ENCODE assay signal across 5 worm cellular contexts in genomic region chrX:15779503-15779902, ce11.
TF ChIP-seq lines count a peak whose summit lies in the region.

No protein-coding gene starts in this region.

TF ChIP-seq in whole organism, L1 larva, 84 proteins besides CTCF, POLR2A, EP300 and RAD21 (continues in another document):
- TF ChIP-seq nhr-11 (tag; optimal IDR thresholded peaks at IDR 0.05; lab: Kevin White, UChicago), result no peak
- TF ChIP-seq unc-86 (tag; optimal IDR thresholded peaks at IDR 0.05; lab: Kevin White, UChicago), result no peak
- TF ChIP-seq lsy-2 (tag; optimal IDR thresholded peaks at IDR 0.05; lab: Kevin White, UChicago), result peak; percentile 17 to 89
- TF ChIP-seq ceh-63 (GFP tag; optimal IDR thresholded peaks at IDR 0.05; lab: Kevin White, UChicago), result no peak
- no peak for TF ChIP-seq dsc-1 (tag; optimal IDR thresholded peaks at IDR 0.05; lab: Kevin White, UChicago)
- no peak for TF ChIP-seq efl-1 (optimal IDR thresholded peaks at IDR 0.05; lab: Kevin White, UChicago)
- TF ChIP-seq efl-1 (GFP tag; optimal IDR thresholded peaks at IDR 0.05 in 1 of 2; lab: Kevin White, UChicago), result peak in 1 of 2 experiments; percentile 65
- TF ChIP-seq ztf-11 (tag; optimal IDR thresholded peaks at IDR 0.05; lab: Kevin White, UChicago), result no peak
- peak; percentile 78 for TF ChIP-seq lin-14 (GFP tag; optimal IDR thresholded peaks at IDR 0.05; lab: Kevin White, UChicago)
- TF ChIP-seq ets-5 (GFP tag; IDR thresholded peaks at IDR 0.05; lab: Robert Waterston, UW), result no peak
- no peak for TF ChIP-seq C34B4.2 (tag; optimal IDR thresholded peaks at IDR 0.05; lab: Kevin White, UChicago)
- TF ChIP-seq sox-4 (tag; optimal IDR thresholded peaks at IDR 0.05; lab: Kevin White, UChicago), result no peak
- peak in 1 of 2 experiments; percentile 61 for TF ChIP-seq lin-35 (GFP tag; optimal IDR thresholded peaks at IDR 0.05; lab: Kevin White, UChicago)
- peak in 1 of 2 experiments; percentile 70 for TF ChIP-seq mdl-1 (tag; optimal IDR thresholded peaks at IDR 0.05; lab: Kevin White, UChicago)
- TF ChIP-seq unc-130 (tag; optimal IDR thresholded peaks at IDR 0.05; lab: Kevin White, UChicago), result peak; percentile 55
- peak; percentile 28 for TF ChIP-seq ama-1 (optimal IDR thresholded peaks at IDR 0.05; lab: Kevin White, UChicago)
- peak; percentile 80 for TF ChIP-seq elt-2 (tag; optimal IDR thresholded peaks at IDR 0.05; lab: Kevin White, UChicago)
- no peak for TF ChIP-seq mef-2 (tag; optimal IDR thresholded peaks at IDR 0.05; lab: Kevin White, UChicago)
- peak; percentile 75 for TF ChIP-seq blmp-1 (tag; optimal IDR thresholded peaks at IDR 0.05; lab: Kevin White, UChicago)

TF ChIP-seq in whole organism, L2 larva, 48 proteins besides CTCF, POLR2A, EP300 and RAD21 (continues in another document):
- TF ChIP-seq gmeb-1 (tag; optimal IDR thresholded peaks at IDR 0.05; lab: Kevin White, UChicago) (peak; percentile 25), dmd-4 (tag; optimal IDR thresholded peaks at IDR 0.05; lab: Kevin White, UChicago) (no peak), fos-1 (tag; optimal IDR thresholded peaks at IDR 0.05; lab: Kevin White, UChicago) (peak; percentile 74), sma-9 (GFP tag; optimal IDR thresholded peaks at IDR 0.05; lab: Kevin White, UChicago) (peak; percentile 28), sma-9 (tag; optimal IDR thresholded peaks at IDR 0.05; lab: Kevin White, UChicago) (no peak), nhr-6 (tag; optimal IDR thresholded peaks at IDR 0.05; lab: Kevin White, UChicago) (peak; percentile 27), lin-13 (GFP tag; optimal IDR thresholded peaks at IDR 0.05; lab: Kevin White, UChicago) (peak; percentile 23), ama-1 (optimal IDR thresholded peaks at IDR 0.05; lab: Kevin White, UChicago) (no peak), nhr-10 (tag; optimal IDR thresholded peaks at IDR 0.05; lab: Kevin White, UChicago) (no peak), snpc-4 (tag; optimal IDR thresholded peaks at IDR 0.05; lab: Kevin White, UChicago) (peak; percentile 20), mdl-1 (tag; optimal IDR thresholded peaks at IDR 0.05; lab: Kevin White, UChicago) (no peak), nhr-12 (tag; optimal IDR thresholded peaks at IDR 0.05; lab: Kevin White, UChicago) (no peak), unc-62 (GFP tag; optimal IDR thresholded peaks at IDR 0.05; lab: Kevin White, UChicago) (no peak), C34F6.9 (tag; optimal IDR thresholded peaks at IDR 0.05; lab: Kevin White, UChicago) (peak; percentile 15), nhr-129 (tag; optimal IDR thresholded peaks at IDR 0.05; lab: Kevin White, UChicago) (peak; percentile 75), nhr-25 (tag; optimal IDR thresholded peaks at IDR 0.05; lab: Kevin White, UChicago) (no peak), egl-27 (tag; optimal IDR thresholded peaks at IDR 0.05; lab: Kevin White, UChicago) (no peak), F13H6.1 (tag; optimal IDR thresholded peaks at IDR 0.05; lab: Kevin White, UChicago) (peak; percentile 40), lsy-2 (tag; optimal IDR thresholded peaks at IDR 0.05; lab: Kevin White, UChicago) (peak in 1 of 2 experiments; percentile 86)

TF ChIP-seq in whole organism, L3 larva, 47 proteins besides CTCF, POLR2A, EP300 and RAD21:
- TF ChIP-seq snpc-4 (tag; optimal IDR thresholded peaks at IDR 0.05; lab: Kevin White, UChicago) (peak; percentile 33), hmg-11 (tag; optimal IDR thresholded peaks at IDR 0.05; lab: Kevin White, UChicago) (no peak), nhr-23 (tag; optimal IDR thresholded peaks at IDR 0.05; lab: Kevin White, UChicago) (no peak), zag-1 (tag; optimal IDR thresholded peaks at IDR 0.05; lab: Kevin White, UChicago) (no peak), nfya-1 (tag; optimal IDR thresholded peaks at IDR 0.05; lab: Kevin White, UChicago; ENCODE audit: insufficient read depth) (peak; percentile 53), nhr-25 (tag; optimal IDR thresholded peaks at IDR 0.05; lab: Kevin White, UChicago) (no peak), nhr-67 (tag; optimal IDR thresholded peaks at IDR 0.05; lab: Kevin White, UChicago) (no peak), pha-4 (tag; optimal IDR thresholded peaks at IDR 0.05; lab: Kevin White, UChicago) (peak; percentile 55), lsy-12 (tag; optimal IDR thresholded peaks at IDR 0.05; lab: Kevin White, UChicago) (no peak), skn-1 (tag; optimal IDR thresholded peaks at IDR 0.05; lab: Kevin White, UChicago) (peak; percentile 63), pqm-1 (tag; optimal IDR thresholded peaks at IDR 0.05; lab: Kevin White, UChicago) (peak; percentile 95), fkh-10 (GFP tag; optimal IDR thresholded peaks at IDR 0.05; lab: Kevin White, UChicago) (no peak), jun-1 (tag; optimal IDR thresholded peaks at IDR 0.05; lab: Kevin White, UChicago) (peak; percentile 87), fos-1 (tag; optimal IDR thresholded peaks at IDR 0.05; lab: Kevin White, UChicago) (peak; percentile 8), elt-2 (tag; optimal IDR thresholded peaks at IDR 0.05; lab: Kevin White, UChicago) (peak; percentile 98), ztf-4 (tag; optimal IDR thresholded peaks at IDR 0.05; lab: Kevin White, UChicago) (no peak), egl-27 (tag; optimal IDR thresholded peaks at IDR 0.05; lab: Kevin White, UChicago) (no peak)

TF ChIP-seq in whole organism, L4 larva, 104 proteins besides CTCF, POLR2A, EP300 and RAD21 (continues in another document):
- TF ChIP-seq mdt-29 (GFP tag; IDR thresholded peaks at IDR 0.05; lab: Robert Waterston, UW), result peak; percentile 34; the same call in 1 of the 2 replicates
- no peak for TF ChIP-seq R02D3.7 (tag; optimal IDR thresholded peaks at IDR 0.05; lab: Kevin White, UChicago)
- peak; percentile 98 for TF ChIP-seq pqm-1 (tag; optimal IDR thresholded peaks at IDR 0.05; lab: Kevin White, UChicago)
- peak; percentile 92 for TF ChIP-seq aha-1 (tag; lab: Kevin White, UChicago)
- no peak for TF ChIP-seq ZK337.2 (GFP tag; IDR thresholded peaks at IDR 0.05; lab: Robert Waterston, UW)
- peak; percentile 65 for TF ChIP-seq tra-1 (GFP tag; IDR thresholded peaks at IDR 0.05; lab: Robert Waterston, UW)
- TF ChIP-seq lin-13 (GFP tag; optimal IDR thresholded peaks at IDR 0.05; lab: Kevin White, UChicago), result peak; percentile 35
- TF ChIP-seq lin-1 (GFP tag; IDR thresholded peaks at IDR 0.05; lab: Robert Waterston, UW), result peak; percentile 90
- no peak for TF ChIP-seq egl-27 (tag; optimal IDR thresholded peaks at IDR 0.05; lab: Kevin White, UChicago)
- TF ChIP-seq zip-11 (GFP tag; IDR thresholded peaks at IDR 0.05; lab: Robert Waterston, UW), result no peak
- peak; percentile 72 for TF ChIP-seq mxl-3 (GFP tag; optimal IDR thresholded peaks at IDR 0.05; lab: Kevin White, UChicago)
- no peak for TF ChIP-seq lir-3 (tag; optimal IDR thresholded peaks at IDR 0.05; lab: Kevin White, UChicago)
- TF ChIP-seq mxl-2 (GFP tag; conservative IDR thresholded peaks at IDR 0.05; lab: Robert Waterston, UW), result no peak
- no peak for TF ChIP-seq sdz-12 (GFP tag; optimal IDR thresholded peaks at IDR 0.05; lab: Kevin White, UChicago)
- peak; percentile 94 for TF ChIP-seq hlh-11 (tag; optimal IDR thresholded peaks at IDR 0.05; lab: Kevin White, UChicago)
- peak; percentile 69 for TF ChIP-seq nhr-77 (tag; optimal IDR thresholded peaks at IDR 0.05; lab: Kevin White, UChicago)
- TF ChIP-seq set-16 (GFP tag; IDR thresholded peaks at IDR 0.05; lab: Robert Waterston, UW), result no peak
- TF ChIP-seq ceh-28 (tag; optimal IDR thresholded peaks at IDR 0.05; lab: Kevin White, UChicago), result no peak
- TF ChIP-seq tag-97 (GFP tag; IDR thresholded peaks at IDR 0.05; lab: Robert Waterston, UW), result no peak
- no peak for TF ChIP-seq lin-15B (tag; optimal IDR thresholded peaks at IDR 0.05; lab: Kevin White, UChicago)
- TF ChIP-seq zfp-3 (GFP tag; conservative IDR thresholded peaks at IDR 0.05; lab: Robert Waterston, UW), result no peak
- TF ChIP-seq attf-4 (tag; optimal IDR thresholded peaks at IDR 0.05; lab: Kevin White, UChicago), result no peak
- TF ChIP-seq ceh-44 (GFP tag; IDR thresholded peaks at IDR 0.05; lab: Robert Waterston, UW), result no peak
- TF ChIP-seq ceh-20 (GFP tag; IDR thresholded peaks at IDR 0.05; lab: Robert Waterston, UW), result no peak

TF ChIP-seq in whole organism, young adult, 124 proteins besides CTCF, POLR2A, EP300 and RAD21 (continues in another document):
- TF ChIP-seq ztf-3 (GFP tag; optimal IDR thresholded peaks at IDR 0.05; lab: Kevin White, UChicago) (no peak), him-1 (tag; optimal IDR thresholded peaks at IDR 0.05; lab: Kevin White, UChicago) (no peak), lsl-1 (GFP tag; optimal IDR thresholded peaks at IDR 0.05; lab: Kevin White, UChicago) (no peak), snpc-4 (GFP tag; optimal IDR thresholded peaks at IDR 0.05; lab: Kevin White, UChicago) (no peak), snpc-4 (tag; optimal IDR thresholded peaks at IDR 0.05; lab: Kevin White, UChicago) (peak in 1 of 4 experiments; percentile 18), D2030.7 (GFP tag; IDR thresholded peaks at IDR 0.05; lab: Robert Waterston, UW) (no peak), B0336.3 (GFP tag; IDR thresholded peaks at IDR 0.05; lab: Robert Waterston, UW) (0 out of 2 replicates have a peak, but pooled peaks have one; percentile 18), hrde-1 (tag; optimal IDR thresholded peaks at IDR 0.05; lab: Kevin White, UChicago; ENCODE audit: borderline replicate concordance) (no peak), snpc-1.3 (tag; optimal IDR thresholded peaks at IDR 0.05; lab: Kevin White, UChicago; ENCODE audit: insufficient read depth) (no peak), F23B12.7 (tag; optimal IDR thresholded peaks at IDR 0.05; lab: Kevin White, UChicago; ENCODE audit: insufficient read depth) (peak; percentile 66), K11D2.4 (GFP tag; IDR thresholded peaks at IDR 0.05; lab: Robert Waterston, UW) (no peak), lin-35 (GFP tag; optimal IDR thresholded peaks at IDR 0.05; lab: Kevin White, UChicago) (no peak), nfyb-1 (GFP tag; IDR thresholded peaks at IDR 0.05; lab: Robert Waterston, UW) (peak; percentile 48; the same call in 1 of the 2 replicates), F49E8.2 (tag; optimal IDR thresholded peaks at IDR 0.05; lab: Kevin White, UChicago; ENCODE audit: insufficient read depth) (no peak), ceh-40 (GFP tag; IDR thresholded peaks at IDR 0.05; lab: Robert Waterston, UW) (no peak), chd-7 (tag; optimal IDR thresholded peaks at IDR 0.05; lab: Kevin White, UChicago) (peak; percentile 27), lin-40 (tag; optimal IDR thresholded peaks at IDR 0.05; lab: Kevin White, UChicago) (peak; percentile 24), let-607 (tag; optimal IDR thresholded peaks at IDR 0.05; lab: Kevin White, UChicago) (peak; percentile 97 to 98), nfya-1 (tag; optimal IDR thresholded peaks at IDR 0.05; lab: Kevin White, UChicago; ENCODE audit: borderline replicate concordance, insufficient read depth) (no peak), F22D6.2 (tag; optimal IDR thresholded peaks at IDR 0.05; lab: Kevin White, UChicago) (no peak), hlh-26 (GFP tag; conservative IDR thresholded peaks at IDR 0.05; lab: Robert Waterston, UW) (no peak), madf-10 (tag; optimal IDR thresholded peaks at IDR 0.05; lab: Kevin White, UChicago) (peak; percentile 19), dpl-1 (GFP tag; optimal IDR thresholded peaks at IDR 0.05; lab: Kevin White, UChicago) (no peak), attf-5 (GFP tag; optimal IDR thresholded peaks at IDR 0.05; lab: Kevin White, UChicago) (peak; percentile 20), dox-1 (GFP tag; IDR thresholded peaks at IDR 0.05; lab: Robert Waterston, UW) (peak; percentile 50; the same call in 1 of the 2 replicates)
